Fruit fly (Drosophila melanogaster) whole organism, embryonic: ENCODE data around the gene CG6966.

Experiments
- Ada2b ChIP-seq: fragments of 200-800 bp; sonication (Bioruptor generic); IDR thresholded peaks from 2 replicates; pipeline ENCODE4 v1.3.6; 2022; ENCODE audit warnings: missing biosample characterization, missing genetic modification characterization
- CG12236 ChIP-seq: fragments of 200-800 bp; sonication (Bioruptor generic); optimal IDR thresholded peaks from 2 replicates; lab custom pipeline; 2016; ENCODE audit warnings: missing biosample characterization, missing genetic modification characterization
- CG12299 ChIP-seq: fragments of 200-800 bp; sonication (Bioruptor generic); optimal IDR thresholded peaks from 2 replicates; lab custom pipeline; 2018; ENCODE audit warnings: missing biosample characterization, mild to moderate bottlenecking, missing genetic modification characterization
- CG13296 ChIP-seq: fragments of 200-800 bp; sonication (Bioruptor generic); optimal IDR thresholded peaks from 3 replicates; lab custom pipeline; 2018; ENCODE audit warnings: missing biosample characterization, mild to moderate bottlenecking, missing genetic modification characterization
- CG14014 ChIP-seq: fragments of 200-800 bp; sonication (Bioruptor generic); IDR thresholded peaks from 2 replicates; pipeline ENCODE4 v1.3.6; 2022; ENCODE audit warnings: missing biosample characterization, missing genetic modification characterization
- CG1602 ChIP-seq: fragments of 200-800 bp; sonication (Bioruptor generic); optimal IDR thresholded peaks from 3 replicates; lab custom pipeline; 2016; ENCODE audit warnings: missing biosample characterization, missing genetic modification characterization
- CG16815 ChIP-seq: fragments of 200-800 bp; sonication (Bioruptor generic); optimal IDR thresholded peaks from 3 replicates; lab custom pipeline; 2017; ENCODE audit warnings: missing biosample characterization, mild to moderate bottlenecking, missing genetic modification characterization
- CG18011 ChIP-seq: fragments of 200-800 bp; sonication (Bioruptor generic); optimal IDR thresholded peaks from 2 replicates; lab custom pipeline; 2017; ENCODE audit warnings: missing biosample characterization, missing genetic modification characterization, mild to moderate bottlenecking, moderate library complexity, missing genotype
- CG18599 ChIP-seq: fragments of 200-800 bp; sonication (Bioruptor generic); optimal IDR thresholded peaks from 3 replicates; lab custom pipeline; 2017; ENCODE audit warnings: missing biosample characterization, missing genetic modification characterization, mild to moderate bottlenecking, moderate library complexity, missing genetic modification reagents
- CG18619 ChIP-seq: fragments of 200-800 bp; sonication (Bioruptor generic); optimal IDR thresholded peaks from 3 replicates; lab custom pipeline; 2017; ENCODE audit warnings: missing biosample characterization, mild to moderate bottlenecking, missing genetic modification characterization
- CG2678 ChIP-seq: fragments of 200-800 bp; sonication (Bioruptor generic); optimal IDR thresholded peaks from 3 replicates; lab custom pipeline; 2019; ENCODE audit warnings: missing biosample characterization, mild to moderate bottlenecking, missing genetic modification characterization, moderate library complexity
- CG32767 ChIP-seq: fragments of 200-800 bp; sonication (Bioruptor generic); IDR thresholded peaks from 2 replicates; pipeline ENCODE4 v1.3.6; 2022; ENCODE audit warnings: missing biosample characterization, missing genetic modification characterization
- CG43689 ChIP-seq: fragments of 200-800 bp; sonication (Bioruptor generic); IDR thresholded peaks from 2 replicates; pipeline ENCODE4 v1.3.6; 2022; ENCODE audit warnings: missing biosample characterization, missing genetic modification characterization
- CG6254 ChIP-seq: fragments of 200-800 bp; sonication (Bioruptor generic); optimal IDR thresholded peaks from 3 replicates; lab custom pipeline; 2017; ENCODE audit warnings: mild to moderate bottlenecking, missing biosample characterization, missing genetic modification reagents, missing genetic modification characterization
- CG6765 ChIP-seq: fragments of 200-800 bp; sonication (Bioruptor generic); optimal IDR thresholded peaks from 3 replicates; lab custom pipeline; 2017; ENCODE audit warnings: missing biosample characterization, mild to moderate bottlenecking, missing genetic modification characterization
- CG6813 ChIP-seq: fragments of 200-800 bp; sonication (Bioruptor generic); optimal IDR thresholded peaks from 2 replicates; lab custom pipeline; 2017; ENCODE audit warnings: missing biosample characterization, missing genetic modification characterization, mild to moderate bottlenecking, moderate library complexity, missing genetic modification reagents
- CG7271 ChIP-seq: fragments of 200-800 bp; sonication (Bioruptor generic); optimal IDR thresholded peaks from 2 replicates; lab custom pipeline; 2018; ENCODE audit warnings: missing biosample characterization, mild to moderate bottlenecking, missing genetic modification characterization, moderate library complexity
- CG9609 ChIP-seq: fragments of 200-800 bp; sonication (Bioruptor generic); optimal IDR thresholded peaks from 3 replicates; lab custom pipeline; 2016; ENCODE audit warnings: missing biosample characterization, missing genetic modification characterization
- CG9932 ChIP-seq: fragments of 200-800 bp; sonication (Bioruptor generic); IDR thresholded peaks from 2 replicates; pipeline ENCODE4 v1.3.6; 2022; ENCODE audit warnings: missing biosample characterization, missing genetic modification characterization
- Dfd ChIP-seq, 2 experiments: fragments of >200 bp; optimal IDR thresholded peaks; 2 replicates each; lab custom pipeline; 2017; ENCODE audit warnings: missing biosample characterization in 2 of 2, missing genetic modification characterization in 2 of 2
- Dip3 ChIP-seq: fragments of 200-800 bp; sonication (Bioruptor generic); optimal IDR thresholded peaks from 3 replicates; lab custom pipeline; 2016; ENCODE audit warnings: missing biosample characterization, missing genetic modification characterization
- Doc3 ChIP-seq: fragments of 200-800 bp; sonication (Bioruptor generic); IDR thresholded peaks from 3 replicates; pipeline ENCODE4 v1.3.6; 2022; ENCODE audit warnings: missing biosample characterization, missing genetic modification characterization; ENCODE audit not compliant: partially characterized antibody
- Fer1 ChIP-seq: fragments of 200-800 bp; sonication (Bioruptor generic); optimal IDR thresholded peaks from 2 replicates; lab custom pipeline; 2017; ENCODE audit warnings: missing biosample characterization, mild to moderate bottlenecking, missing genetic modification characterization
- Hand ChIP-seq: fragments of 200-800 bp; sonication (Bioruptor generic); optimal IDR thresholded peaks from 2 replicates; lab custom pipeline; 2017; ENCODE audit warnings: mild to moderate bottlenecking, missing biosample characterization, missing genetic modification reagents, missing genetic modification characterization
- HmgD ChIP-seq: fragments of 200-800 bp; sonication (Bioruptor generic); optimal IDR thresholded peaks from 3 replicates; lab custom pipeline; 2016; ENCODE audit warnings: missing biosample characterization, missing genetic modification characterization
- Hsf ChIP-seq: fragments of 200-800 bp; sonication (Bioruptor generic); optimal IDR thresholded peaks from 3 replicates; lab custom pipeline; 2016; ENCODE audit warnings: missing biosample characterization, missing genetic modification characterization
- Kr ChIP-seq: fragments of 200-800 bp; sonication (Bioruptor generic); optimal IDR thresholded peaks from 2 replicates; lab custom pipeline; 2017; ENCODE audit warnings: missing biosample characterization, mild to moderate bottlenecking, missing genetic modification characterization
- Mes4 ChIP-seq: fragments of 200-800 bp; sonication (Bioruptor generic); optimal IDR thresholded peaks from 2 replicates; lab custom pipeline; 2016; ENCODE audit warnings: missing biosample characterization, missing genetic modification characterization
- Nf-YC ChIP-seq: fragments of 200-800 bp; optimal IDR thresholded peaks from 3 replicates; lab custom pipeline; 2019; ENCODE audit warnings: missing biosample characterization, mild to moderate bottlenecking, missing genetic modification characterization, moderate library complexity
- Ptx1 ChIP-seq: fragments of 200-800 bp; sonication (Bioruptor generic); IDR thresholded peaks from 2 replicates; pipeline ENCODE4 v1.3.6; 2022; ENCODE audit warnings: missing biosample characterization, missing genetic modification characterization
- ac ChIP-seq: fragments of 200-800 bp; sonication (Bioruptor generic); optimal IDR thresholded peaks from 3 replicates; lab custom pipeline; 2017; ENCODE audit warnings: missing biosample characterization, mild to moderate bottlenecking, missing genetic modification characterization
- al ChIP-seq: fragments of 200-800 bp; sonication (Bioruptor generic); IDR thresholded peaks from 2 replicates; pipeline ENCODE4 v1.3.6; 2022; ENCODE audit warnings: missing biosample characterization, missing genetic modification characterization
- bbx ChIP-seq: fragments of 200-800 bp; sonication (Bioruptor generic); IDR thresholded peaks from 2 replicates; pipeline ENCODE4 v1.3.6; 2022; ENCODE audit warnings: missing biosample characterization, missing genetic modification characterization; ENCODE audit not compliant: partially characterized antibody
- btn ChIP-seq: fragments of 200-800 bp; sonication (Bioruptor generic); optimal IDR thresholded peaks from 2 replicates; lab custom pipeline; 2016; ENCODE audit warnings: missing biosample characterization, missing genetic modification characterization
- cad ChIP-seq: fragments of >200 bp; optimal IDR thresholded peaks from 2 replicates; lab custom pipeline; 2017; ENCODE audit warnings: missing biosample characterization, missing genetic modification characterization
- cg ChIP-seq: fragments of 200-800 bp; sonication (Bioruptor generic); optimal IDR thresholded peaks from 3 replicates; lab custom pipeline; 2019; ENCODE audit warnings: missing biosample characterization, mild to moderate bottlenecking, missing genetic modification characterization, moderate library complexity
- chinmo ChIP-seq: fragments of 200-800 bp; sonication (Bioruptor generic); IDR thresholded peaks from 4 replicates; pipeline ENCODE4 v1.3.6; 2022; ENCODE audit warnings: missing biosample characterization, missing genetic modification characterization; ENCODE audit not compliant: partially characterized antibody
- corto ChIP-seq: fragments of 200-800 bp; sonication (Bioruptor generic); optimal IDR thresholded peaks from 2 replicates; lab custom pipeline; 2016; ENCODE audit warnings: missing biosample characterization, mild to moderate bottlenecking, missing genetic modification characterization, moderate library complexity
- croc ChIP-seq: fragments of 200-800 bp; sonication (Bioruptor generic); conservative IDR thresholded peaks from 3 replicates; pipeline ENCODE4 v1.3.6; 2022; ENCODE audit warnings: missing biosample characterization, missing genetic modification characterization
- cwo ChIP-seq: fragments of 200-800 bp; sonication (Bioruptor generic); optimal IDR thresholded peaks from 3 replicates; lab custom pipeline; 2017; ENCODE audit warnings: missing biosample characterization, missing genetic modification characterization, mild to moderate bottlenecking, moderate library complexity, missing genetic modification reagents
- dm ChIP-seq: fragments of 200-800 bp; sonication (Bioruptor generic); optimal IDR thresholded peaks from 3 replicates; lab custom pipeline; 2016; ENCODE audit warnings: missing biosample characterization, missing genetic modification characterization
- dysf ChIP-seq: fragments of 200-800 bp; sonication (Bioruptor generic); IDR thresholded peaks from 3 replicates; pipeline ENCODE4 v1.3.6; 2022; ENCODE audit warnings: missing biosample characterization, missing genetic modification characterization
- grn ChIP-seq: fragments of 200-800 bp; sonication (Bioruptor generic); optimal IDR thresholded peaks from 3 replicates; lab custom pipeline; 2017; ENCODE audit warnings: missing biosample characterization, missing genetic modification characterization
- klu ChIP-seq: fragments of 200-800 bp; sonication (Bioruptor generic); IDR thresholded peaks from 2 replicates; pipeline ENCODE4 v1.3.6; 2022; ENCODE audit warnings: missing biosample characterization, missing genetic modification characterization
- lov ChIP-seq, 2 experiments: fragments of 200-800 bp in 1 of 2; fragments of >200 bp in 1 of 2; sonication (Bioruptor generic) in 1 of 2; IDR thresholded peaks in 1 of 2; optimal IDR thresholded peaks in 1 of 2; 2 replicates in 1 of 2; 3 replicates in 1 of 2; pipeline versions ENCODE4 v1.3.6 to Lab custom; 2017 to 2022; ENCODE audit warnings: missing biosample characterization in 1 of 2, missing genetic modification characterization in 1 of 2
- slbo ChIP-seq: fragments of 200-800 bp; sonication (Bioruptor generic); IDR thresholded peaks from 2 replicates; pipeline ENCODE4 v1.3.6; 2022; ENCODE audit warnings: missing biosample characterization, missing genetic modification characterization
- slou ChIP-seq: fragments of 200-800 bp; sonication (Bioruptor generic); optimal IDR thresholded peaks from 3 replicates; lab custom pipeline; 2016; ENCODE audit warnings: missing biosample characterization, missing genetic modification characterization
- slp2 ChIP-seq: fragments of 200-800 bp; sonication (Bioruptor generic); optimal IDR thresholded peaks from 2 replicates; lab custom pipeline; 2016; ENCODE audit warnings: missing biosample characterization, missing genetic modification characterization
- ttk ChIP-seq: fragments of 200-800 bp; sonication (Bioruptor generic); IDR thresholded peaks from 2 replicates; pipeline ENCODE4 v2.1.2; 2022; ENCODE audit warnings: missing biosample characterization, missing genetic modification characterization

The CG6966 gene

DNA sequence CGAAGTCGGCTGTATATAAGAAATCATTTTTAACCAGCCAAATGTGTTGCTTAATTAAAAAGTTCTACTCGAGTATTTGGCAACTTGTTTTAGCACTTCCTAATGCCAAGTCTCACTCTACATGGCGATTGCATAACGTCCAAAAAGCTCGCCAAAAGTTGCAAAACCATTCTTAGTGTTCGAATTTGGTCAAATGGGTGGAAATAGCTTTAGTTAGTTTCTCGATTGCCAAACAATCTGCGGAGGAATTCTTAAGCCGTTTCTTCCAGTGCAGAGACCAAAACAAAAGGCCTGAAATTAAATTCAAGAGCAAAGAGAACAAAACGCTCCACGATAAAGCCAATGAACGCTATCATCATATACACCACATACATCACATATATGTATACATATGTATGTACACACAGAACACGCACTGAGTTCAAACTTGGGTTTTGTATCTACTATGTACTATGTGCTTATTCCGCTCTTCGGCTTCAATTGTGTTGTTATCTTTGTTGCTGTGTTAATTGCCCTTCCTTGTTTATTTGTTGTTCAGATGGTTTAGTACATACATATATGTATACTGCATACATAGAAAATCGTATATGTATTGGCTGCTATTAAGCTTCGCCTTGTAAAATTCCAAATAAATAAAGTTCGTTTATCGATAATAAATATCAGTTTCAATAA lies 6.0 kb downstream of the CG6966 start (continued):
- no peak; the same call in 2 of the 3 replicates for TF ChIP-seq dysf (GFP tag; lab: Robert Waterston, UW)
- peak; percentile 31 for TF ChIP-seq CG18619 (GFP tag; lab: Kevin White, UChicago)
- TF ChIP-seq CG6813 (GFP tag; lab: Kevin White, UChicago), result peak; percentile 73
- TF ChIP-seq Nf-YC (tag; lab: Kevin White, UChicago), result no peak
- TF ChIP-seq Fer1 (GFP tag; lab: Kevin White, UChicago), result peak; percentile 56
- TF ChIP-seq CG1602 (GFP tag; lab: Kevin White, UChicago), result no peak
- TF ChIP-seq grn (GFP tag; lab: Kevin White, UChicago), result peak; percentile 26
- no peak for TF ChIP-seq CG6254 (GFP tag; lab: Kevin White, UChicago)
- no peak for TF ChIP-seq ac (GFP tag; lab: Kevin White, UChicago)
- no peak for TF ChIP-seq HmgD (GFP tag; lab: Kevin White, UChicago)
- TF ChIP-seq Ptx1, result no peak; the same call in 1 of the 2 replicates
- no peak for TF ChIP-seq Dip3 (GFP tag; lab: Kevin White, UChicago)
- TF ChIP-seq slbo (GFP tag; lab: Robert Waterston, UW), result peak; percentile 54
- no peak for TF ChIP-seq CG32767 (GFP tag; lab: Robert Waterston, UW)
- TF ChIP-seq Ada2b (GFP tag; lab: Robert Waterston, UW), result no peak
- no peak for TF ChIP-seq slou
- TF ChIP-seq slp2, result no peak
- no peak for TF ChIP-seq CG43689 (GFP tag; lab: Robert Waterston, UW)
- peak; percentile 19 for TF ChIP-seq Mes4
- no peak for TF ChIP-seq croc (GFP tag; lab: Robert Waterston, UW)
- TF ChIP-seq CG9609 (GFP tag; lab: Kevin White, UChicago), result no peak
- no peak for TF ChIP-seq cad (GFP tag; lab: Kevin White, UChicago)
- no peak for TF ChIP-seq bbx
- no peak for TF ChIP-seq corto (GFP tag; lab: Kevin White, UChicago)
- TF ChIP-seq CG16815 (GFP tag; lab: Kevin White, UChicago), result no peak
- no peak for TF ChIP-seq klu (GFP tag; lab: Robert Waterston, UW)
- TF ChIP-seq ttk (GFP tag; lab: Robert Waterston, UW), result no peak
- TF ChIP-seq CG7271, result no peak
- peak; percentile 79 for TF ChIP-seq CG13296 (GFP tag; lab: Kevin White, UChicago)
- peak; percentile 61 for TF ChIP-seq cg (GFP tag; lab: Kevin White, UChicago)
- TF ChIP-seq btn (GFP tag; lab: Kevin White, UChicago), result no peak
- no peak for TF ChIP-seq Hand (GFP tag; lab: Kevin White, UChicago)
- no peak for TF ChIP-seq cwo (GFP tag; lab: Kevin White, UChicago)
- TF ChIP-seq CG12236 (GFP tag; lab: Kevin White, UChicago), result peak; percentile 14
- peak; percentile 51 for TF ChIP-seq CG18599
- TF ChIP-seq Hsf, result no peak
- no peak for TF ChIP-seq al
- no peak for TF ChIP-seq CG18011
- TF ChIP-seq lov (optimal IDR thresholded peaks at IDR 0.05; lab: Kevin White, UChicago), result no peak
- TF ChIP-seq lov (GFP tag; IDR thresholded peaks at IDR 0.05; lab: Robert Waterston, UW), result 0 out of 3 replicates have a peak, but pooled peaks have one; percentile 39
- TF ChIP-seq Kr (GFP tag; lab: Kevin White, UChicago), result peak; percentile 51
- TF ChIP-seq CG6765 (GFP tag; lab: Kevin White, UChicago), result no peak
- no peak for TF ChIP-seq dm (GFP tag; lab: Kevin White, UChicago)
- TF ChIP-seq Doc3 (GFP tag; lab: Robert Waterston, UW), result no peak
- no peak; the same call in 1 of the 2 replicates for TF ChIP-seq CG14014 (GFP tag; lab: Robert Waterston, UW)
- 0 out of 2 replicates have a peak, but pooled peaks have one; percentile 22 for TF ChIP-seq CG9932 (GFP tag; lab: Robert Waterston, UW)
- peak; percentile 66 for TF ChIP-seq CG12299 (tag; lab: Kevin White, UChicago)
- TF ChIP-seq Dfd (GFP tag; optimal IDR thresholded peaks at IDR 0.05; lab: Kevin White, UChicago), result no peak
- TF ChIP-seq chinmo (GFP tag; lab: Robert Waterston, UW), result no peak
- peak; percentile 76 for TF ChIP-seq CG2678 (tag; lab: Kevin White, UChicago)
